Worm (Caenorhabditis elegans) whole organism, L3 larva: ENCODE measurements around the gene rps-5.

Source experiments
- R02D3.7 ChIP-seq: fragments of 150-350 bp; optimal IDR thresholded peaks from 2 replicates; lab custom pipeline; 2014; ENCODE audit warnings: missing biosample characterization, missing genetic modification characterization
- aly-2 ChIP-seq: fragments of 150-350 bp; optimal IDR thresholded peaks from 2 replicates; lab custom pipeline; 2014; ENCODE audit warnings: missing biosample characterization, missing genetic modification characterization
- ama-1 ChIP-seq: fragments of 150-350 bp; optimal IDR thresholded peaks from 2 replicates; lab custom pipeline; 2018
- ceh-28 ChIP-seq: fragments of 150-350 bp; optimal IDR thresholded peaks from 2 replicates; lab custom pipeline; 2014; ENCODE audit warnings: missing biosample characterization, missing genetic modification reagents, missing genetic modification characterization
- ceh-9 ChIP-seq: sonication (generic microtip); optimal IDR thresholded peaks from 2 replicates; lab custom pipeline; 2018; ENCODE audit warnings: missing biosample characterization, missing genetic modification characterization
- elt-2 ChIP-seq: sonication (generic microtip); optimal IDR thresholded peaks from 2 replicates; lab custom pipeline; 2016; ENCODE audit warnings: missing genetic modification reagents, mild to moderate bottlenecking, missing genetic modification characterization, missing compliant biosample characterization
- elt-3 ChIP-seq, 3 experiments: fragments of 150-350 bp in 1 of 3; sonication (generic microtip) in 2 of 3; optimal IDR thresholded peaks; 2 replicates in 2 of 3; 4 replicates in 1 of 3; lab custom pipeline; 2014 to 2017; ENCODE audit warnings: missing biosample characterization in 3 of 3, missing genetic modification characterization in 3 of 3
- fkh-10 ChIP-seq: sonication (generic microtip); optimal IDR thresholded peaks from 2 replicates; lab custom pipeline; 2017; ENCODE audit warnings: missing biosample characterization, missing genetic modification reagents, missing genetic modification characterization
- hmg-11 ChIP-seq: sonication (generic microtip); optimal IDR thresholded peaks from 2 replicates; lab custom pipeline; 2016; ENCODE audit warnings: missing genetic modification characterization, missing compliant biosample characterization
- jun-1 ChIP-seq: fragments of 150-350 bp; optimal IDR thresholded peaks from 2 replicates; lab custom pipeline; 2014; ENCODE audit warnings: missing biosample characterization, missing genetic modification reagents, missing genetic modification characterization
- lin-15B ChIP-seq: fragments of 150-350 bp; optimal IDR thresholded peaks from 2 replicates; lab custom pipeline; 2014; ENCODE audit warnings: missing biosample characterization, missing genetic modification characterization
- lin-39 ChIP-seq: fragments of 150-350 bp; optimal IDR thresholded peaks from 2 replicates; lab custom pipeline; 2018; ENCODE audit warnings: missing biosample characterization, missing genetic modification reagents, missing genetic modification characterization
- mml-1 ChIP-seq: fragments of 150-350 bp; sonication (generic microtip); optimal IDR thresholded peaks from 3 replicates; lab custom pipeline; 2014; ENCODE audit warnings: missing biosample characterization, missing genetic modification characterization
- nfya-1 ChIP-seq: sonication (generic microtip); optimal IDR thresholded peaks from 2 replicates; lab custom pipeline; 2017; ENCODE audit warnings: missing genetic modification characterization, mild to moderate bottlenecking, missing compliant biosample characterization, antibody characterized with exemption, moderate library complexity; ENCODE audit not compliant: insufficient read depth
- nhr-11 ChIP-seq: fragments of 150-350 bp; optimal IDR thresholded peaks from 2 replicates; lab custom pipeline; 2014; ENCODE audit warnings: missing biosample characterization, missing genetic modification characterization
- nhr-12 ChIP-seq: fragments of 150-350 bp; optimal IDR thresholded peaks from 2 replicates; lab custom pipeline; 2014; ENCODE audit warnings: missing biosample characterization, missing genetic modification characterization
- nhr-23 ChIP-seq: fragments of 150-350 bp; optimal IDR thresholded peaks from 2 replicates; lab custom pipeline; 2014; ENCODE audit warnings: missing biosample characterization, missing genetic modification reagents, missing genetic modification characterization
- nhr-25 ChIP-seq: sonication (generic microtip); optimal IDR thresholded peaks from 2 replicates; lab custom pipeline; 2017; ENCODE audit warnings: missing biosample characterization, missing genetic modification characterization
- nhr-28 ChIP-seq: fragments of 150-350 bp; optimal IDR thresholded peaks from 2 replicates; lab custom pipeline; 2014; ENCODE audit warnings: missing biosample characterization, missing genetic modification characterization
- nhr-76 ChIP-seq: fragments of 150-350 bp; sonication (generic microtip); optimal IDR thresholded peaks from 5 replicates; lab custom pipeline; 2014; ENCODE audit warnings: missing biosample characterization, missing genetic modification characterization
- pha-4 ChIP-seq: fragments of 150-350 bp; optimal IDR thresholded peaks from 2 replicates; lab custom pipeline; 2014; ENCODE audit warnings: missing biosample characterization, missing genetic modification reagents, missing genetic modification characterization
- pqm-1 ChIP-seq: fragments of 150-350 bp; optimal IDR thresholded peaks from 2 replicates; lab custom pipeline; 2017; ENCODE audit warnings: missing biosample characterization, missing genetic modification characterization, inconsistent platforms
- sea-2 ChIP-seq: fragments of 150-350 bp; sonication (generic microtip); optimal IDR thresholded peaks from 4 replicates; lab custom pipeline; 2014; ENCODE audit warnings: missing biosample characterization, missing genetic modification reagents, missing genetic modification characterization
- skn-1 ChIP-seq: fragments of 150-350 bp; optimal IDR thresholded peaks from 2 replicates; lab custom pipeline; 2014; ENCODE audit warnings: missing biosample characterization, missing genetic modification characterization
- snpc-4 ChIP-seq: fragments of 150-350 bp; optimal IDR thresholded peaks from 2 replicates; lab custom pipeline; 2014; ENCODE audit warnings: missing biosample characterization, missing genetic modification characterization
- tbx-2 ChIP-seq: sonication (generic microtip); optimal IDR thresholded peaks from 2 replicates; lab custom pipeline; 2016; ENCODE audit warnings: mild to moderate bottlenecking, missing genetic modification characterization, missing compliant biosample characterization
- unc-39 ChIP-seq: sonication (generic microtip); optimal IDR thresholded peaks from 4 replicates; lab custom pipeline; 2017; ENCODE audit warnings: missing biosample characterization, missing genetic modification characterization
- unc-62 ChIP-seq: fragments of 150-350 bp; sonication (generic microtip); optimal IDR thresholded peaks from 4 replicates; lab custom pipeline; 2014; ENCODE audit warnings: missing biosample characterization, missing genetic modification reagents, missing genetic modification characterization
- zag-1 ChIP-seq: fragments of 150-350 bp; optimal IDR thresholded peaks from 2 replicates; lab custom pipeline; 2014; ENCODE audit warnings: missing biosample characterization, missing genetic modification characterization
- ztf-11 ChIP-seq: fragments of 150-350 bp; optimal IDR thresholded peaks from 2 replicates; lab custom pipeline; 2014; ENCODE audit warnings: missing biosample characterization, missing genetic modification characterization
- ztf-4 ChIP-seq: fragments of 150-350 bp; optimal IDR thresholded peaks from 2 replicates; lab custom pipeline; 2014; ENCODE audit warnings: missing biosample characterization, missing genetic modification characterization

rps-5 gene

DNA sequence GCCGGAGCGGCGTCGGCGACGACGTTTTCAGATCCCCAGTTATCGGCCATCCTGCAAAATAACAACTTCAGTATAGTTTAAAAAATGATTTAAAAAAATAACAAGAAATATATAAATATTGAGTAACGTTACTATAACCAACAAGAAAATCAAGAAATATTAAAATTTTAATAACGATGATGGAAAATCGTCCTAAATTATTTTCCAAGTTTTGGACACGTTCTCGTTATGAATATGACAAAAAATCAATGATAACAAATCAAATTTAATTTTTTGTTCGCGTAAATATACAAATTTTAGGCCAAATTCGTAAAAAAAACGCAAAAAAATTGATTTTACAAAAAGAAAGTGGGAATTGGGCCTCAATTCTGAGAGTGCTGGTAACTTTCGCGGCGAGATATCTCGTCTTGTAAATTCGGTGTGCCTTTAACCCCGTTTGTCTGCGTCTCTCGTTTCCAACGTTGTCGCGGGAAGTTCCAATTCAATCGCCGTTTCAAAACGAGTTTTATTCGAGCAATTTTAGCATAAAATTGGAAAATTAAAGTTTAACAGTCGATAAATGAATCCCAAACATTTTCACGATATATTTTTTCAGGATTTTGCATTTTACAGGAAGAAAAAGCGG, at the start of gene rps-5:
Gene rps-5 (minus strand): TSS at position 51 of the 625 bp plus-strand sequence.
- TF ChIP-seq pqm-1 (tag; lab: Kevin White, UChicago), result peak; percentile 23
- TF ChIP-seq lin-15B, result peak; percentile 67
- peak; percentile 60 for TF ChIP-seq pha-4 (tag; lab: Kevin White, UChicago)
- TF ChIP-seq nhr-23 (tag; lab: Kevin White, UChicago), result peak; percentile 78
- peak; percentile 39 for TF ChIP-seq nhr-25 (tag; lab: Kevin White, UChicago)
- peak; percentile 23 for TF ChIP-seq ceh-28 (tag; lab: Kevin White, UChicago)
- peak; percentile 23 for TF ChIP-seq R02D3.7 (tag; lab: Kevin White, UChicago)
- TF ChIP-seq unc-62 (GFP tag; lab: Kevin White, UChicago), result no peak
- TF ChIP-seq ztf-11 (tag; lab: Kevin White, UChicago), result no peak
- TF ChIP-seq nfya-1, result peak; percentile 91
- peak; percentile 8 for TF ChIP-seq skn-1
- TF ChIP-seq hmg-11 (tag; lab: Kevin White, UChicago), result peak; percentile 80
- TF ChIP-seq snpc-4 (tag; lab: Kevin White, UChicago), result peak; percentile 16
- TF ChIP-seq elt-2 (tag; lab: Kevin White, UChicago), result peak; percentile 27
- no peak for TF ChIP-seq tbx-2 (tag; lab: Kevin White, UChicago)
- TF ChIP-seq lin-39 (tag; lab: Kevin White, UChicago), result peak; percentile 40
- TF ChIP-seq ztf-4, result no peak
- TF ChIP-seq, all 47 proteins: peak for 13

DNA sequence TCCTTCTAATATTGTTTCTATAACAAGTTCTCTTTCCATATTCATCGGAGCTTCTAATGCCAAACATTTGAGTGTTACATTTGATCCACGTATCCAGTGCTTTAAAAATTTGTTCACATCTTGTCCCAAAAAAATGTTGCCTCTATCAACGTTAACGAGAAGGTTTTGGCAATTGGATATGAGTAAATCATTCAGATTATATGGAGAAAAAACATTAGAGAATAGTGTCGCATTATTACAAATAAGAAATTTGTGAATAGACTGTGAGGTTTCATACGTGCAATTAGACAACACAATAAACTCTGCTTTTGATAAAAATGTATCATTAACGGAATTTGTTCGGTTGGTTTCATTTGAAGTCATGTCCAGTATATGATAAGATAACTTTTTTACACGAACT, 49.0 kb upstream of the rps-5 start, which contains the start of gene mboa-4:
Gene mboa-4 (minus strand): TSS at position 101 of the 400 bp plus-strand sequence.
- no peak for TF ChIP-seq fkh-10 (GFP tag; lab: Kevin White, UChicago)
- no peak for TF ChIP-seq tbx-2 (tag; lab: Kevin White, UChicago)
- no peak for TF ChIP-seq mml-1
- TF ChIP-seq hmg-11 (tag; lab: Kevin White, UChicago), result no peak

DNA sequence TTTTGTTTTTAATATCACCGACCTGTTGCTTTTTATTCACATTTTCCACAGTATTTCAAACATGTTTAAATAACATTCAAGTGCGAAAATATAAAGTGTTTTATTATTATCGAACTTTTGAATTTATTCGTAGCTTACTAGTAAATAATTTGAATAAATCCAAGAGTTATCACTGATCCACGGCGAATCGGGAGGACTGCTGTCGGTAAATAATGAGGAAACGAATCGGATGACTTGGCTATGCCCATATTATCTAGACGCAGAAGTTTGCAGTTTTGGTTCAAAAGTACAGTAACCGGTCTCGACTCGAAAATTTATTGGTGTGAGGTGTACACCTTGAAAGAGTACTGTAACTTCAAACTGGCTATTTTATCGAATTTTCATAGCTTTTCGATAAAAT, 45.7 kb upstream of the rps-5 start:
- no peak for TF ChIP-seq zag-1
- TF ChIP-seq elt-2 (tag; lab: Kevin White, UChicago), result no peak
- TF ChIP-seq ztf-4, result no peak
- no peak for TF ChIP-seq sea-2 (GFP tag; lab: Kevin White, UChicago)
- no peak for TF ChIP-seq elt-3 (tag; optimal IDR thresholded peaks at IDR 0.05; lab: Kevin White, UChicago)
- no peak for TF ChIP-seq unc-39 (tag; lab: Kevin White, UChicago)
- TF ChIP-seq ceh-9 (tag; lab: Kevin White, UChicago), result no peak
- no peak for TF ChIP-seq nhr-11 (tag; lab: Kevin White, UChicago)
- TF ChIP-seq nhr-76 (tag; lab: Kevin White, UChicago), result no peak
- TF ChIP-seq ceh-28 (tag; lab: Kevin White, UChicago), result no peak
- no peak for TF ChIP-seq nhr-12 (tag; lab: Kevin White, UChicago)
- no peak for TF ChIP-seq nhr-28
- no peak for TF ChIP-seq ama-1 (lab: Kevin White, UChicago)

DNA sequence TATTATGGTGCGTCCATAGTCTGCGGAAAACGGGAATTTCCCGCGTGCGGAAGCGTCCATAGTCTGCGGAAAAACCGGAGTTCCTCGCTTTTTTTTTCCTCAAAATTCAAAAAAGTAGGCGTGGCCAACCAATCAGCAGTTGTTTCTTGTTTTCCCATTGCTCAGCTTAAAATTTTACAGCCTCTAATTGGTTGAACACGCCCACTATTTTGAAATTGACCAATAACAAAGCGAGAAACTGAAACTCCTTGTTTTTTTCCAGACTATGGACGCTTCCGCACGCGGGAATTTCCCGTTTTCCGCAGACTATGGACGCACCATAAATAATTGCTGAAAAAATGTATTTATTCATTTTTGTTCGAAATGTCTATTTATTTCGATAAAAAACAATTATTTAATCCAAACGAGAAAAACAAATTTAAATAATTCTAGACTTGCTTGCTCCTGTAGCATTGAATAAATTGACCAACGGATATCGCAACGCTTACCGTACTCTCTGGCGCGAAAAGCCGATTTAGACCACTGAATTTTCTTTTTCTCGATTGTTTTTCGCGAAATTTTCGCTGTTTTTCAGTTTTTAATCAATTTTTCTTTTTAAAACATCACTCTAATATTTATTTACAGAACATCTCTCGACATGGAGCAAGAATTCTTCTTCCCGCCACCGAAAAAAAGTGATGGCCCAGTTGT, 43.7 kb upstream of the rps-5 start, which contains the start of gene C08F8.3:
Gene C08F8.3 (plus strand): TSS at position 620 of the 690 bp plus-strand sequence.
- peak; percentile 67 for TF ChIP-seq nfya-1

DNA sequence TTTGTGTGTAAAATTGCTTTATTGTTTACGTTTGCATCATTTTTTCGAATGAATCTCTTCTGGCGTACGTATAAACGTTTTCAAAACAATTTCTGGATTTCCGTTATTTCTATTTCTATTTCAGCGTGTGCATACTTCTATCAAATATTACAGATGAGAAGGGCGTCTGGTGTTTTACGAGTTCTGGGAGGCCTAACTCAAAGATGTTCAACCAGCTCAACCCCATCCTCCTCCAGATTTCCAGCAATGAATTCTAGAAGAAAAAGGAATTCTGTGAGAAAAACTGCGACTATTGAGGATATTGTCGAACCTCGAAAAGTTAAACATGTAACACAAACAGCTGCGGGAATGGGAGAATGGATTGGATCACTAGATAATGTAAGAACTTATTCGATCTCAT, 40.0 kb upstream of the rps-5 start, which contains the start of gene C08F8.2:
Gene C08F8.2 (plus strand): TSS at position 154 of the 400 bp plus-strand sequence.
- TF ChIP-seq jun-1 (no peak), ama-1 (lab: Kevin White, UChicago) (peak; percentile 53), aly-2 (no peak), nhr-23 (tag; lab: Kevin White, UChicago) (no peak), mml-1 (no peak), R02D3.7 (tag; lab: Kevin White, UChicago) (no peak), ceh-9 (tag; lab: Kevin White, UChicago) (no peak)
